Worm (Caenorhabditis elegans): Measurements from ENCODE around the gene C02F5.13.

Gene C02F5.13

ce11 chrIII:8237827-8238226 is 9.3 kb upstream of the C02F5.13 start, which contains the start of gene tsp-2:
TSS of gene tsp-2 (minus strand) at chrIII:8237935.
- TF ChIP-seq unc-62 (GFP tag; optimal IDR thresholded peaks at IDR 0.05) = no peak

DNA sequence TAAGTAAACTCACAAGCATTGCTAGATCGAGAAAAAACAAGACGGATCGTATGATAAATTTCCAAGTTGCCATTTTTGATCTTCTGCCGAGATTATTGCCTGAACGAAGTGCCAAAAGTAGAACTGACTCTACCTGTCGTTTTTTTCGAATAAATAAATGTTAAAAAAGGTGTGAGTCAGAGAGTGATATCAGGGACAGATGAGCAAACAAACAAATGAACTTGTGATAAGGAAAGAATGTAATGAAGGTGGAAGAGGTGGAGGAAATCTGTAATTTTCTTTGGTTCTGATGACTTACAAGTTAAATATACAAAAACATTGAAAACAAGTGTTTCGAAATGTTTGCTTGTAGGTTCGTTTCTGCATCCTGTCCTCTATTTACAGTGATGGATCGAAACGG is 7.8 kb upstream of the C02F5.13 start, which contains the start of gene tsp-1:
Gene tsp-1 (minus strand): TSS at position 99 of the 400 bp plus-strand sequence.
- no peak for TF ChIP-seq unc-62 (GFP tag; optimal IDR thresholded peaks at IDR 0.05)

DNA sequence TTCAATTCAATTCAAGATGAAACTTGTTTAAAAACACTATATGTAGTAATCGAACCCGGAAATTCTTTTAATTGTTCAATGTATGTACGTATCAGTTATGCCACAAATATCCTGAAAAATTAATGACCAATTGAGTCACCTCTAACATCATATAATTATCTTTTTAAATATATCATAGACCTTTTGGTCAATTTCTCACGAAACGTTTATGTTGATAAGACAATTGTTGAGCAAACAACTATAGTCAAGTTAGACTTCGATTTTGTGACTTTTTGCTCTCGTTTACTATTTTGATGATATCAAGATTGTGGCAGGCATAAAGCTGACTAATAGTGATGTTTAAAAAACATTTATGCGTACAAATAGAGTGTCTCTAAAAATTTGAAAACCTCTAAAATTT is 6.9 kb upstream of the C02F5.13 start:
- no peak for TF ChIP-seq unc-62 (GFP tag; optimal IDR thresholded peaks at IDR 0.05)

DNA sequence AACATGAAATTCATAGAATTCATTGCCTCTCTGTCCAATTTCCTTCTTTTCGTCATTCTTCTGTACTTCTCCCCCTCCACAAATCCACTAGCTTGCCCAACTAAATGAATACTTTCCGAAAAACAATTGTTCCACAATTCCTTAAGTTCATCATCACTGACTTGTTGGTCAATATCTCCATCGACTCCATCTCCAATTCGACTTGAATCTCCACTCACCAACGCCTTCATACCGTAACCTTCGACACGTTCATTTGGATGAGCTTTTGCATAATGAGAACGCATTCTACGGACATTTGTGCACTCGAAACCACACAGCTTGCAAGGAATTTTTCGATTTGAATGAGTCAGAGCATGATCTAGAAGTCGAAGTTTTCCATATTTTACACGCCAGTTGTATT is 6.2 kb upstream of the C02F5.13 start:
- TF ChIP-seq unc-62 (GFP tag; optimal IDR thresholded peaks at IDR 0.05) = no peak

DNA sequence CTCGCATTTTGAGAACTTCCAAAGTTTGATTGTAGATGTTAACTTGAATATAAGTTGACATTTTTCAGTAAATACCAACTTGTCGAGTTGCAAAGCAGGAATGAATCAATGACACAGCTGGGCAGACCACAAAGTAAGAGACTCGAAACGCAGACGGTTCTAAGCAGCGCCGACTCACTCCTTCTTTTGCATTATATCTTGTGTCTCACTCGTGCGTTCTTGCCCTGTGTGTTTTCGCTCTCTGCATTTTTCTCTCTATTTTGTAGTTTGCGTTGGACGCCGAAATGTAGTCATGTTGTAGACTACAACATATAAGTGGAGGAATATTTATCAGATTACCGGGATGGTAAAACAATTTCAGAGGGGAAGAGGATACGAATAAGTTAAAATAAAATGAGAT is 4.3 kb upstream of the C02F5.13 start, which contains the start of gene C02F5.12:
Gene C02F5.12 (minus strand): TSS at position 221 of the 400 bp plus-strand sequence.
- TF ChIP-seq unc-62 (GFP tag; optimal IDR thresholded peaks at IDR 0.05) = no peak

DNA sequence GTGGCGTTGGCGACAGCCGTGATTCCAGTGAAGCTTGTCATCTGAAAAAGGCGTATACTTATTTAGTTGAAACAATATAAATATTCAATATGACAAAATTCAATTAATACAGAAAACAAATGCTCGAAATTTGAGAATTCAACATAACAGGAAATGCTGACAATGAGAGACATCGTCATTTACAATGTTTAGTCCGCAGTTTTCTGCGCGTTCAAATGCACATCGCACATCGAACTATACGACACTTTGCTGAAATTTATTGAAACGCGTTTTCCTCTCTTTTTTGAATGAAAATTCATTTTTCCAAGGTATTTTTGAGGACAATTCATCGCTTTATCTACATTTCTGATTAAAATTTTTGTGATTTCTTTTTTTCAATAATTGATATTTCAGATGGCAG is 3.1 kb upstream of the C02F5.13 start, which contains the start of the genes pbs-6 and cids-1:
Gene pbs-6 (minus strand): TSS at position 41 of the 400 bp plus-strand sequence.
Gene cids-1 (plus strand): TSS at position 394 of the 400 bp plus-strand sequence.
- no peak for TF ChIP-seq unc-62 (GFP tag; optimal IDR thresholded peaks at IDR 0.05)

DNA sequence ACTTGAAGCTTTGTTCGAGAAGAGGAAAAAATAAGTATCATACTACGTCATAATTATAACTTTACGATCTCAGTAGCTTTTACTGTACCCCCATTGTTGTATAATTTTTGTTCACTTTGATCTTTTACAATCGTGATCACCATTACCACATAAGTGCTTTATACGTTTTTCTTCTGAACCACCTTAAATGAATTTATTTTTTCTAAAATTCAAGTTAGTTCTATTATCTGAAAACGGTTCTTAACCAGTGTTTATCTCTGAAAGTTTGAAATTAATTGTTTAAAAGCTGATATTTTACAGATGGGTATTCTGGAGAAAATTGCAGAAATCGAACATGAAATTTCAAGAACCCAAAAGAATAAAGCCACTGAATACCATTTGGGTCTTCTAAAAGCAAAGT is 1.6 kb upstream of the C02F5.13 start, which contains the start of gene C02F5.3:
Gene C02F5.3 (plus strand): TSS at position 301 of the 400 bp plus-strand sequence.
- no peak for TF ChIP-seq unc-62 (GFP tag; optimal IDR thresholded peaks at IDR 0.05)

DNA sequence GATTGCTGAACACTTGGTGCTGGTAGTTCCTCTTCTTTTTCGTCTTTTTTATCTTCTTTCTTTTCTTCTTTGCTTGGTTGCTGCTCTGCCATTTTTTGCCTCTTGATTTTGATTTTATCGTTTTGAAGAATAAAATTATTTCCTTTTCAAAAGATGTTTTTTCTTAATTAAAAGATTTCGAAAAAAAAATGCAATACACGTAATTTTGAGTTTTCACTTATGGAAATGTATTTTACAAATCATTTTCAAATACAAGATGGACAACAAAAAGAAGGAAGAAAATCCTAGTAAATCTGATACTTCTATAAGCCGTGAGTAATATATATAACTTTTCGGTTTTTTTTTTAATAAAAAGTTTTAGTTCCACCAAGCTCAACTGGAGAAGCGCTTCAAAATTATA is 2.2 kb downstream of the C02F5.13 start, which contains the start of the genes C02F5.10 and C02F5.2:
Gene C02F5.10 (minus strand): TSS at position 101 of the 400 bp plus-strand sequence.
Gene C02F5.2 (plus strand): TSS at position 239 of the 400 bp plus-strand sequence.
- TF ChIP-seq unc-62 (GFP tag; optimal IDR thresholded peaks at IDR 0.05) = no peak

DNA sequence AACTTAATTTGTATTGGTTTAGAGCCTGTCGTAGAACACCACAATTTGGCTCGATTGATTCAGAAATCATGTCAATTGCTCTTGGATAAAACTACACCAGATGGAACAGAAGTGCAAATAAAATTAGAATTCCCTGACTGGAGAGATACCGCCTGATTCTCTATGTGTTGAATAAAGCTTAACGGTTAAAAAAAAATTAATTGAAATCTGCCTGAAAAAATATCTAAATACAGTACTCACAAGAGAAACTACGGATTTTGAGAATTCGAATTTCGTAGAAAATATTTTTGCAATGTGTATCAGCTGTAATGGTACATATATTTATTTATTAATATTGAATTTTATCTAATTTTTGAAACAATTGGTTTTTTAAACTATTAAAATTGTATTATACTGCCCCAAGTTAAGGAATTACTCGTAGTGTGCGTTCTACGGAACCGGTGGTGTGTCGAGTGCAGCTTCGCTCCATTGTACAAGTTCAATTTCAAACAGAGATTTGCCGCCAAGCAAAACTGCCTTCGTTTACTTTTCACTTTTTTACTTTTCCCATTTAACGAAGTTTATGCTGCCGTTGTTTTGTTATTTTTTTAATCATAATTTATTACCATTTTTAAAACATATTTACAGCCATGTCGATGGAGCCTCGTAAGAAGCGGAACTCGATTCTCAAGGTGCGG is 3.0 kb downstream of the C02F5.13 start, which contains the start of gene knl-1:
Gene knl-1 (plus strand): TSS at position 626 of the 677 bp plus-strand sequence.
- no peak for TF ChIP-seq unc-62 (GFP tag; optimal IDR thresholded peaks at IDR 0.05)

DNA sequence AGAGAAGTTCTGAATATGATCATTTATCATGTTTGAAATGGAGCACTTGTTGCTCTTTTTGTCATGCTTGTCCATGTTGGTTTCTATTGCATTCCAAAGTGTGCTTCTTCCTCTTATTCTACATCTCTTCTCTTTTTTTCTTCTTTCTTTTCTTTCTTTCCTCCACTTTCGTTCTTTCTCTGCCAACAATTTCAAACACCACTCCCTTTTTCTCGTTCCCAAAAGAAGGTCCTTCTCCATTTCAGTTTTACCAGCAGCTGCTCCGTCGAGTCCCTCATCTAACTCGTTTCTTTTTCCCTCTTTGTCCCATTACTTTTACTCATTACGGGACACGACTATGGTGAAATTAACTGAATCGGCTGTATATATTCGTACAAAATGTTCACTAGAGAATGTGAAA is 7.8 kb downstream of the C02F5.13 start, which contains the start of gene F09G8.5:
Gene F09G8.5 (plus strand): TSS at position 38 of the 400 bp plus-strand sequence.
- no peak for TF ChIP-seq unc-62 (GFP tag; optimal IDR thresholded peaks at IDR 0.05)

ce11 chrIII:8258045-8258444 is 10.9 kb downstream of the C02F5.13 start, which contains the start of gene ncr-2:
TSS of gene ncr-2 (plus strand) at chrIII:8258345.
- no peak for TF ChIP-seq unc-62 (GFP tag; optimal IDR thresholded peaks at IDR 0.05)

- no peak for TF ChIP-seq unc-62 (GFP tag; optimal IDR thresholded peaks at IDR 0.05)
Measured at ce11 chrIII:8262599-8262998, 15.4 kb downstream of the C02F5.13 start.

- TF ChIP-seq unc-62 (GFP tag; optimal IDR thresholded peaks at IDR 0.05) = no peak
Measured at ce11 chrIII:8263377-8263776, 16.2 kb downstream of the C02F5.13 start, which contains the start of gene col-91. TSS of gene col-91 (minus strand) at chrIII:8263664.

- TF ChIP-seq unc-62 (GFP tag; optimal IDR thresholded peaks at IDR 0.05) = no peak
Measured at ce11 chrIII:8265753-8266152, 18.6 kb downstream of the C02F5.13 start, which contains the start of gene mrps-9. TSS of gene mrps-9 (plus strand) at chrIII:8266062.

DNA sequence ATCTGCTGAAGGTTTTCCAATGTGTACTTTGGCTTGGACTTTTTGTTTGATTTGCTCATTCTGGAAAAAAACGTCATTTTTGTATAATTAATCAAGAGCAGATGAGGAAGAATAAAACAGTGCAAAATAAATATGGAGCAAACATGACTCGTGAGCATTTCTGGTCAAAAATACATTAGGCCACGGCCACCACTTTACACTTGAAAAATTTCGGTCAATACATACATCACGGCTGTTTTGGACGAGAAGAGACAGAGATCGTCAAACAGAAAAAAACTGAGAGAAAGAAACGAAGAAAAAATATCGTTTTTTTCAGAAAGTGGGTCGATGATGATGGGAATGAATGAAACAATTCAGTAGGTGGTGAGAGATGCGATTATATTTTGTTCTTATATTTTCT is 21.1 kb downstream of the C02F5.13 start, which contains the start of the genes F09G8.7 and crn-7:
Gene F09G8.7 (minus strand): TSS at position 60 of the 400 bp plus-strand sequence.
Gene crn-7 (plus strand): TSS at position 236 of the 400 bp plus-strand sequence.
- TF ChIP-seq unc-62 (GFP tag; optimal IDR thresholded peaks at IDR 0.05) = no peak

DNA sequence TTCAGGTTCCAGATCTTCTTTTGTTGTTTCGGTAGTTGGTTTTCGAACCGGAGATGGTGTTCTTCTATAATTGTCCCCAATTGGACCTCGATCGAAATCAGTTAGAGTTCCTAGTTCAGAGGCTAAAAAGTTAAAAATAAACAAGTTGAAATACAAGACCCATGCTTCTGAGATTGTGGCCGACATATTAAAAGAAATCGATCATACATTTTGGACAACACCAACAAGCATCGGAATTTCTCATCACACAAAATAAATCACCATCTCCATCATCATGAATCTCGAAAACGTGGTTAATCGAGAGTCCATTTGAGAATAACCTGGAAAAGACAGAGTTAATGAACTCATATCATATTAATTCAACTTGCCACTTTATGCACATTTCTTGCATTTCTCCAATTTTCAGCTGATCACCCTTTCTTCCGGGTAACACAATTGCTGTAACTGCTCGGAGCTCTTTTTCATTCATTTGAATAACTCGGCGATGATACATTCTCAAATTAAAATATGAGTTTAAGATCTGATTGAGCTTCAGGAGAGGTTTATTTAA is 24.6 kb downstream of the C02F5.13 start, which contains the start of the genes mps-4 and F09G8.10:
Gene mps-4 (minus strand): TSS at position 101 of the 550 bp plus-strand sequence.
Gene F09G8.10 (minus strand): TSS at position 500 of the 550 bp plus-strand sequence.
- TF ChIP-seq unc-62 (GFP tag; optimal IDR thresholded peaks at IDR 0.05) = no peak
